Fruit fly (Drosophila melanogaster): ENCODE results near the gene SH3PX1.

Gene SH3PX1

dm6 chr3L:9742342-9742741, 28.7 kb upstream of the SH3PX1 start (continued):
- TF ChIP-seq CG6163 (GFP tag; IDR thresholded peaks at IDR 0.05) (peak; percentile 42; the same call in 1 of the 3 replicates), salr (GFP tag; optimal IDR thresholded peaks at IDR 0.05) (peak in 1 of 2 experiments; percentile 69), OdsH (GFP tag; optimal IDR thresholded peaks at IDR 0.05) (peak; percentile 15), Gug (GFP tag; IDR thresholded peaks at IDR 0.05) (no peak), Ets21C (GFP tag; optimal IDR thresholded peaks at IDR 0.05) (peak; percentile 37), Met (GFP tag; optimal IDR thresholded peaks at IDR 0.05) (peak; percentile 69), CG10669 (GFP tag; optimal IDR thresholded peaks at IDR 0.05) (peak; percentile 79), Smox (GFP tag; optimal IDR thresholded peaks at IDR 0.05) (peak; percentile 54), acj6 (GFP tag; optimal IDR thresholded peaks at IDR 0.05) (peak; percentile 33), CG1621 (tag; optimal IDR thresholded peaks at IDR 0.05) (no peak), CG6792 (GFP tag; optimal IDR thresholded peaks at IDR 0.05) (peak; percentile 3), Hr39 (GFP tag; optimal IDR thresholded peaks at IDR 0.05) (peak; percentile 42), Hr38 (GFP tag; optimal IDR thresholded peaks at IDR 0.05) (no peak), fd85E (GFP tag; optimal IDR thresholded peaks at IDR 0.05) (no peak), CG9139 (GFP tag; optimal IDR thresholded peaks at IDR 0.05) (peak; percentile 22), Sox102F (GFP tag; optimal IDR thresholded peaks at IDR 0.05) (peak; percentile 55), CG3032 (tag; optimal IDR thresholded peaks at IDR 0.05) (peak; percentile 83)

DNA sequence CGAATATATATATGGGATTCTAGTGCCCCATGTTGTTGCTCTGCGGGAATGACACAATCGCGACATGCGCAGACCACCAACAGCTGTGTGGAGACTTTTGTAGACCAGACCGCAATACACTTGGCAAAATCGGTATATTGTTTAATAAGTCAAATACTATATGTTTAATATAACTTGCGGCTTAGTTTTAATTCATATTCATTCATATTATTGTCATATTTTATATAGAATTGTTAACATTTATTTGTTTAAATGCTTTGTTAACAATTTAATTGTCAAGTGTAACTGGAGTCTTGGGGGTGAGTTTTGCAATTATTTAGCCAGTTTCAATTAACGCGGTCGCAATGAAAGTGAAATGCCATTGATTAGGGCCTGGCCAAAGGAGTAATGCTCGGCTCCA, 26.0 kb upstream of the SH3PX1 start:
- TF ChIP-seq CG1621 (tag; optimal IDR thresholded peaks at IDR 0.05): no peak
- peak; percentile 10 for TF ChIP-seq CG4318 (GFP tag; optimal IDR thresholded peaks at IDR 0.05)
- peak; percentile 24 for TF ChIP-seq pdm3 (GFP tag; optimal IDR thresholded peaks at IDR 0.05)
- TF ChIP-seq CG11294 (GFP tag; IDR thresholded peaks at IDR 0.05): no peak
- TF ChIP-seq CG6808 (GFP tag; optimal IDR thresholded peaks at IDR 0.05): peak; percentile 20
- TF ChIP-seq CG31627 (GFP tag; optimal IDR thresholded peaks at IDR 0.05): no peak
- peak; percentile 41 for TF ChIP-seq Hr4 (GFP tag; optimal IDR thresholded peaks at IDR 0.05)
- TF ChIP-seq spab (GFP tag; optimal IDR thresholded peaks at IDR 0.05): no peak
- no peak for TF ChIP-seq CG8632 (GFP tag; optimal IDR thresholded peaks at IDR 0.05)
- TF ChIP-seq CG9139 (GFP tag; optimal IDR thresholded peaks at IDR 0.05): no peak
- peak; percentile 39 for TF ChIP-seq esn (GFP tag; optimal IDR thresholded peaks at IDR 0.05)
- no peak for TF ChIP-seq svp (GFP tag)
- no peak for TF ChIP-seq Gug (GFP tag; IDR thresholded peaks at IDR 0.05)
- TF ChIP-seq Ets96B (tag; optimal IDR thresholded peaks at IDR 0.05): peak; percentile 51
- TF ChIP-seq CG6854 (GFP tag; optimal IDR thresholded peaks at IDR 0.05): no peak
- TF ChIP-seq acj6 (GFP tag; optimal IDR thresholded peaks at IDR 0.05): peak; percentile 24
- no peak for TF ChIP-seq Sox14 (GFP tag; optimal IDR thresholded peaks at IDR 0.05)
- TF ChIP-seq Hr39 (GFP tag; optimal IDR thresholded peaks at IDR 0.05): no peak
- TF ChIP-seq CG11902 (GFP tag; optimal IDR thresholded peaks at IDR 0.05): peak; percentile 18
- peak; percentile 9 for TF ChIP-seq CG6276 (GFP tag; optimal IDR thresholded peaks at IDR 0.05)
- TF ChIP-seq CG15336 (GFP tag; IDR thresholded peaks at IDR 0.05): peak; percentile 52
- no peak for TF ChIP-seq net (GFP tag; optimal IDR thresholded peaks at IDR 0.05)
- TF ChIP-seq Smox (GFP tag; optimal IDR thresholded peaks at IDR 0.05): no peak
- no peak for TF ChIP-seq fkh (GFP tag; optimal IDR thresholded peaks at IDR 0.05)
- TF ChIP-seq Met (GFP tag; optimal IDR thresholded peaks at IDR 0.05): no peak
- no peak for TF ChIP-seq CG16779 (tag; optimal IDR thresholded peaks at IDR 0.05)
- 0 out of 3 replicates have a peak, but pooled peaks have one; percentile 46 for TF ChIP-seq CG8119 (GFP tag; IDR thresholded peaks at IDR 0.05)
- TF ChIP-seq vri (GFP tag; optimal IDR thresholded peaks at IDR 0.05): no peak
- TF ChIP-seq Lpt (GFP tag; optimal IDR thresholded peaks at IDR 0.05): peak; percentile 16
- TF ChIP-seq Ets21C (GFP tag; optimal IDR thresholded peaks at IDR 0.05): no peak
- no peak for TF ChIP-seq CG7368 (GFP tag; optimal IDR thresholded peaks at IDR 0.05)
- TF ChIP-seq CG32006 (GFP tag; optimal IDR thresholded peaks at IDR 0.05): peak; percentile 44
- peak; percentile 40 for TF ChIP-seq CG10669 (GFP tag; optimal IDR thresholded peaks at IDR 0.05)
- peak; percentile 47 for TF ChIP-seq Blimp-1 (GFP tag; optimal IDR thresholded peaks at IDR 0.05)
- no peak for TF ChIP-seq Hr38 (GFP tag; optimal IDR thresholded peaks at IDR 0.05)
- no peak for TF ChIP-seq OdsH (GFP tag; optimal IDR thresholded peaks at IDR 0.05)
- TF ChIP-seq Eip75B (GFP tag; optimal IDR thresholded peaks at IDR 0.05): peak; percentile 38
- TF ChIP-seq CG6792 (GFP tag; optimal IDR thresholded peaks at IDR 0.05): peak; percentile 19
- peak; percentile 49 for TF ChIP-seq achi (GFP tag; optimal IDR thresholded peaks at IDR 0.05)
- TF ChIP-seq CG3919 (GFP tag; optimal IDR thresholded peaks at IDR 0.05): peak; percentile 54
- TF ChIP-seq eg (GFP tag; IDR thresholded peaks at IDR 0.05): peak; percentile 68
- TF ChIP-seq CG8319 (GFP tag; optimal IDR thresholded peaks at IDR 0.05): no peak
- TF ChIP-seq Sox15 (GFP tag; optimal IDR thresholded peaks at IDR 0.05): no peak
- TF ChIP-seq fd85E (GFP tag; optimal IDR thresholded peaks at IDR 0.05): no peak
- TF ChIP-seq CG10631 (GFP tag; optimal IDR thresholded peaks at IDR 0.05): peak; percentile 34
